Fruit fly (Drosophila melanogaster) whole organism, prepupa: ENCODE data around the gene Dhc93AB.

Experiments
- Blimp-1 ChIP-seq: fragments of 200-800 bp; sonication (Bioruptor generic); optimal IDR thresholded peaks from 3 replicates; lab custom pipeline; 2017; ENCODE audit warnings: missing biosample characterization, missing genetic modification characterization, mild to moderate bottlenecking, moderate library complexity, missing genetic modification reagents
- CG10631 ChIP-seq: fragments of 200-800 bp; sonication (Bioruptor generic); optimal IDR thresholded peaks from 2 replicates; lab custom pipeline; 2016; ENCODE audit warnings: missing biosample characterization, missing genetic modification characterization
- CG10669 ChIP-seq: fragments of 200-800 bp; sonication (Bioruptor generic); optimal IDR thresholded peaks from 3 replicates; lab custom pipeline; 2018; ENCODE audit warnings: missing biosample characterization, mild to moderate bottlenecking, missing genetic modification characterization, moderate library complexity
- CG11294 ChIP-seq: fragments of 200-800 bp; sonication (Bioruptor generic); IDR thresholded peaks from 2 replicates; pipeline ENCODE4 v1.3.6; 2022; ENCODE audit warnings: missing biosample characterization, missing genetic modification characterization
- CG11902 ChIP-seq: fragments of 200-800 bp; sonication (Bioruptor generic); optimal IDR thresholded peaks from 3 replicates; lab custom pipeline; 2016; ENCODE audit warnings: missing biosample characterization, missing genetic modification characterization
- CG15336 ChIP-seq: fragments of 200-800 bp; sonication (Bioruptor generic); IDR thresholded peaks from 2 replicates; pipeline ENCODE4 v1.3.6; 2022; ENCODE audit warnings: missing biosample characterization, missing genetic modification characterization
- CG1621 ChIP-seq: fragments of 200-800 bp; sonication (Bioruptor generic); optimal IDR thresholded peaks from 3 replicates; lab custom pipeline; 2018; ENCODE audit warnings: missing biosample characterization, mild to moderate bottlenecking, missing genetic modification characterization
- CG31627 ChIP-seq: fragments of 200-800 bp; sonication (Bioruptor generic); optimal IDR thresholded peaks from 3 replicates; lab custom pipeline; 2016; ENCODE audit warnings: missing biosample characterization, missing genetic modification characterization
- CG32006 ChIP-seq: fragments of 200-800 bp; sonication (Bioruptor generic); optimal IDR thresholded peaks from 3 replicates; lab custom pipeline; 2017; ENCODE audit warnings: missing biosample characterization, mild to moderate bottlenecking, missing genetic modification characterization
- CG34406 ChIP-seq: fragments of 200-800 bp; sonication (Bioruptor generic); optimal IDR thresholded peaks from 3 replicates; lab custom pipeline; 2016; ENCODE audit warnings: missing biosample characterization, missing genetic modification characterization
- CG3919 ChIP-seq: fragments of 200-800 bp; sonication (Bioruptor generic); optimal IDR thresholded peaks from 3 replicates; lab custom pipeline; 2016; ENCODE audit warnings: missing biosample characterization, missing genetic modification characterization
- CG6792 ChIP-seq: fragments of 200-800 bp; sonication (Bioruptor generic); optimal IDR thresholded peaks from 3 replicates; lab custom pipeline; 2016; ENCODE audit warnings: missing biosample characterization, missing genetic modification characterization
- CG6808 ChIP-seq: fragments of 200-800 bp; sonication (Bioruptor generic); optimal IDR thresholded peaks from 3 replicates; lab custom pipeline; 2017; ENCODE audit warnings: missing biosample characterization, missing genetic modification characterization, mild to moderate bottlenecking, moderate library complexity, missing genetic modification reagents
- CG6854 ChIP-seq: fragments of 200-800 bp; sonication (Bioruptor generic); optimal IDR thresholded peaks from 2 replicates; lab custom pipeline; 2017; ENCODE audit warnings: missing biosample characterization, mild to moderate bottlenecking, missing genetic modification characterization
- CG8632 ChIP-seq: fragments of 200-800 bp; sonication (Bioruptor generic); optimal IDR thresholded peaks from 3 replicates; lab custom pipeline; 2016; ENCODE audit warnings: missing biosample characterization, missing genetic modification characterization
- CG9139 ChIP-seq: fragments of 200-800 bp; sonication (Bioruptor generic); optimal IDR thresholded peaks from 3 replicates; lab custom pipeline; 2017; ENCODE audit warnings: missing biosample characterization, mild to moderate bottlenecking, missing genetic modification characterization
- Eip75B ChIP-seq: fragments of 200-800 bp; sonication (Bioruptor generic); optimal IDR thresholded peaks from 3 replicates; lab custom pipeline; 2016; ENCODE audit warnings: missing biosample characterization, missing genetic modification characterization
- Eip78C ChIP-seq: fragments of 200-800 bp; sonication (Bioruptor generic); peaks from one replicate; lab custom pipeline; 2016; ENCODE audit warnings: missing biosample characterization, missing genetic modification characterization
- Eip93F ChIP-seq: fragments of 200-800 bp; sonication (Bioruptor generic); optimal IDR thresholded peaks from 2 replicates; lab custom pipeline; 2016; ENCODE audit warnings: missing biosample characterization, mild to moderate bottlenecking, missing genetic modification characterization
- Ets21C ChIP-seq: fragments of 200-800 bp; sonication (Bioruptor generic); optimal IDR thresholded peaks from 3 replicates; lab custom pipeline; 2016; ENCODE audit warnings: missing biosample characterization, missing genetic modification characterization
- Ets96B ChIP-seq: fragments of 200-800 bp; optimal IDR thresholded peaks from 2 replicates; lab custom pipeline; 2019; ENCODE audit warnings: missing biosample characterization, mild to moderate bottlenecking, missing genetic modification characterization, moderate library complexity
- Gug ChIP-seq: fragments of 200-800 bp; sonication (Bioruptor generic); IDR thresholded peaks from 2 replicates; pipeline ENCODE4 v1.3.6; 2022; ENCODE audit warnings: missing biosample characterization, missing genetic modification characterization
- Hr38 ChIP-seq: sonication (Bioruptor generic); optimal IDR thresholded peaks from 2 replicates; lab custom pipeline; 2016; ENCODE audit warnings: missing biosample characterization, missing genetic modification characterization
- Hr39 ChIP-seq: fragments of 200-800 bp; sonication (Bioruptor generic); optimal IDR thresholded peaks from 2 replicates; lab custom pipeline; 2016; ENCODE audit warnings: missing biosample characterization, missing genetic modification characterization
- Lpt ChIP-seq: fragments of 200-800 bp; sonication (Bioruptor generic); optimal IDR thresholded peaks from 3 replicates; lab custom pipeline; 2016; ENCODE audit warnings: missing biosample characterization, missing genetic modification characterization
- Met ChIP-seq: fragments of 200-800 bp; sonication (Bioruptor generic); optimal IDR thresholded peaks from 3 replicates; lab custom pipeline; 2016; ENCODE audit warnings: missing biosample characterization, missing genetic modification characterization
- OdsH ChIP-seq: fragments of 200-800 bp; sonication (Bioruptor generic); optimal IDR thresholded peaks from 3 replicates; lab custom pipeline; 2016; ENCODE audit warnings: missing biosample characterization, missing genetic modification characterization
- Smox ChIP-seq: fragments of 200-800 bp; sonication (Bioruptor generic); optimal IDR thresholded peaks from 3 replicates; lab custom pipeline; 2016; ENCODE audit warnings: missing biosample characterization, missing genetic modification characterization
- Sox14 ChIP-seq: fragments of 200-800 bp; sonication (Bioruptor generic); optimal IDR thresholded peaks from 3 replicates; lab custom pipeline; 2016; ENCODE audit warnings: missing biosample characterization, missing genetic modification characterization
- Sox15 ChIP-seq: fragments of 200-800 bp; sonication (Bioruptor generic); optimal IDR thresholded peaks from 3 replicates; lab custom pipeline; 2016; ENCODE audit warnings: missing biosample characterization, missing genetic modification characterization
- achi ChIP-seq: fragments of 200-800 bp; sonication (Bioruptor generic); optimal IDR thresholded peaks from 3 replicates; lab custom pipeline; 2016; ENCODE audit warnings: missing biosample characterization, missing genetic modification characterization
- acj6 ChIP-seq: fragments of 200-800 bp; sonication (Bioruptor generic); optimal IDR thresholded peaks from 3 replicates; lab custom pipeline; 2016; ENCODE audit warnings: missing biosample characterization, missing genetic modification characterization
- dsx ChIP-seq: fragments of 200-800 bp; optimal IDR thresholded peaks from 3 replicates; lab custom pipeline; 2019; ENCODE audit warnings: missing biosample characterization, mild to moderate bottlenecking, missing genetic modification characterization, moderate library complexity; ENCODE audit not compliant: poor library complexity, severe bottlenecking
- eg ChIP-seq: fragments of 200-800 bp; sonication (Bioruptor generic); IDR thresholded peaks from 3 replicates; pipeline ENCODE4 v1.3.6; 2022; ENCODE audit warnings: missing biosample characterization, missing genetic modification characterization
- esn ChIP-seq: fragments of 200-800 bp; sonication (Bioruptor generic); optimal IDR thresholded peaks from 2 replicates; lab custom pipeline; 2016; ENCODE audit warnings: missing biosample characterization, mild to moderate bottlenecking, missing genetic modification characterization, moderate library complexity
- fd59A ChIP-seq: fragments of 200-800 bp; sonication (Bioruptor generic); optimal IDR thresholded peaks from 2 replicates; lab custom pipeline; 2017; ENCODE audit warnings: missing biosample characterization, mild to moderate bottlenecking, missing genetic modification characterization, missing genetic modification reagents
- fd85E ChIP-seq: fragments of 200-800 bp; sonication (Bioruptor generic); optimal IDR thresholded peaks from 3 replicates; lab custom pipeline; 2016; ENCODE audit warnings: missing biosample characterization, missing genetic modification characterization
- fkh ChIP-seq: fragments of 200-800 bp; sonication (Bioruptor generic); optimal IDR thresholded peaks from 3 replicates; lab custom pipeline; 2017; ENCODE audit warnings: missing biosample characterization, mild to moderate bottlenecking, missing genetic modification characterization, moderate library complexity
- net ChIP-seq: fragments of 200-800 bp; sonication (Bioruptor generic); optimal IDR thresholded peaks from 3 replicates; lab custom pipeline; 2016; ENCODE audit warnings: missing biosample characterization, missing genetic modification characterization
- pdm3 ChIP-seq: fragments of 200-800 bp; sonication (Bioruptor generic); optimal IDR thresholded peaks from 3 replicates; lab custom pipeline; 2016; ENCODE audit warnings: missing biosample characterization, missing genetic modification characterization
- spab ChIP-seq: fragments of 200-800 bp; sonication (Bioruptor generic); optimal IDR thresholded peaks from 2 replicates; lab custom pipeline; 2017; ENCODE audit warnings: missing biosample characterization, mild to moderate bottlenecking, missing genetic modification characterization, missing genetic modification reagents
- svp ChIP-seq: fragments of 200-800 bp; sonication (Bioruptor generic); peaks from one replicate; lab custom pipeline; 2016; ENCODE audit warnings: missing biosample characterization, missing genetic modification characterization
- topi ChIP-seq: fragments of 200-800 bp; sonication (Bioruptor generic); optimal IDR thresholded peaks from 3 replicates; lab custom pipeline; 2016; ENCODE audit warnings: missing biosample characterization, missing genetic modification characterization

The Dhc93AB gene

DNA sequence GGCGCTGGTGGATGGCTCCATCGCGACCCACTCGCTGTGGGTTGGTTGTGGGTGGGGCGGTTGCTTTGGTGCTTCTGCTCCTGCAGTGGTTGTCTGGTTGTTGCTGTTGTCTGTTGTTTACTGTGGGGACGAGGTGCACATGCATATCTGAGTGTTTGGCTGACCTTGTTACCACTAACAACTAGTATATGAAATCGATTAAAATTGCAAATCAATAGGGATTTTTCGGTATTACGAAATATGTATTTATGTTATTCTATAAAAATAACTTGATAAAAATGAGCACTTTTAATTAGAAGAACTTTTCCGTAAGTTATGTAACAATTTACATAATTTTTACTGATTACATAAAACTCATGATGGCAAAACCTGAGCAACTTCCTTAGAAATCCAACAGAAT is at the start of gene Dhc93AB:
TSS of gene Dhc93AB (minus strand) at position 101 of the 400 bp plus-strand sequence.
- no peak for TF ChIP-seq Eip78C (GFP tag; lab: Kevin White, UChicago)
- no peak for TF ChIP-seq fkh
- TF ChIP-seq CG11294 (GFP tag; lab: Robert Waterston, UW), result no peak
- no peak for TF ChIP-seq Ets21C (GFP tag; lab: Kevin White, UChicago)
- TF ChIP-seq Hr39, result no peak
- TF ChIP-seq CG8632, result no peak
- TF ChIP-seq net (GFP tag; lab: Kevin White, UChicago), result no peak
- no peak for TF ChIP-seq CG1621 (tag; lab: Kevin White, UChicago)

DNA sequence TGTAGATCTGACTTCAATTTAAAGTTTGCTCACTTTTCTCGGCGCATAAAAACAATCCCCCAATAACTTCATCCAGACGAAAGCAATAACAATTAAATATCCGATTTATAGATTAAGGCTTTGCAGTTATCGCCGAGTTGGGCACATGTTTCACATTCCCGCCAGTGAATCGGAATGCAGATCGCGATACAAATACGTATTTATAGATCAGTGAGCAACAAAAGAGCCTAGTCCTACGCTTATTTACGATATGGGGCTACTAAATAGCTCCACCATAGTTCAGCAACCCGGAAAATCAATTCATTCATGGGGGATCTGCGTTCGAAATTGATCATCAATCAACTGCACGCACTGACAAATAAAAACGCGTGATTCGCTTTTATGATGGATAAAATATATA is 49.7 kb upstream of the Dhc93AB start:
- TF ChIP-seq topi (GFP tag; lab: Kevin White, UChicago) (no peak), CG6808 (GFP tag; lab: Kevin White, UChicago) (no peak), eg (no peak), CG6792 (no peak), fd59A (GFP tag; lab: Kevin White, UChicago) (no peak), CG10631 (no peak), CG6854 (GFP tag; lab: Kevin White, UChicago) (no peak), CG10669 (no peak), CG32006 (GFP tag; lab: Kevin White, UChicago) (no peak), fd85E (GFP tag; lab: Kevin White, UChicago) (no peak), Sox14 (GFP tag; lab: Kevin White, UChicago) (no peak), CG11902 (no peak), Sox15 (no peak), Hr39 (no peak), Lpt (GFP tag; lab: Kevin White, UChicago) (no peak), Hr38 (GFP tag; lab: Kevin White, UChicago) (no peak)

- TF ChIP-seq CG32006 (GFP tag; lab: Kevin White, UChicago) (no peak), svp (GFP tag; lab: Kevin White, UChicago) (peak; percentile 62)
Measured at dm6 chr3R:21091500-21091899, 49.2 kb upstream of the Dhc93AB start.

- TF ChIP-seq svp (GFP tag; lab: Kevin White, UChicago) (peak; percentile 63), Eip78C (GFP tag; lab: Kevin White, UChicago) (peak; percentile 23), CG9139 (GFP tag; lab: Kevin White, UChicago) (no peak)
Measured at dm6 chr3R:21090230-21091021, 48.1 kb upstream of the Dhc93AB start.

DNA sequence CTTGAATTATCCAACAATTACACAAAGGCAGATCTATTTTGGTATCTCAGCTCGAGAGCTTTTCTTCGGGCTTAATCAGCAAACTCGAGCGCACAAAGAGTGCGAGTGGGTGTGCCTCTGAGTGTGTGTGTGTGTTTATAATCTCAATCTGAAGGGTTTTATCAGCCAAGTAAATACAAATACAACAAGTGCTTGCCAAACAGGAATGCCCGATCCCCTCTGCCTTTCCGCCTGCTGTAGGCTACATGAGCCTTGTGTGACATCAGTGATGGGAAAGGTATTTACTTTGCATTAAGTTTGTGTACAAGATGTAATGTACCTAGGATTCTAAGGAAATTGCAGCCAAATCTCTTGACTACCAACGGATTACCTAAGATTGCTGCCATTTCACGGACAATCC is 47.1 kb upstream of the Dhc93AB start:
- no peak for TF ChIP-seq CG1621 (tag; lab: Kevin White, UChicago)
- no peak for TF ChIP-seq net (GFP tag; lab: Kevin White, UChicago)
- no peak for TF ChIP-seq Ets96B
- TF ChIP-seq CG15336 (GFP tag; lab: Robert Waterston, UW), result no peak
- TF ChIP-seq achi, result no peak
- TF ChIP-seq spab (GFP tag; lab: Kevin White, UChicago), result peak; percentile 24
- no peak for TF ChIP-seq Met (GFP tag; lab: Kevin White, UChicago)
- no peak for TF ChIP-seq Eip93F (GFP tag; lab: Kevin White, UChicago)
- no peak for TF ChIP-seq Smox (GFP tag; lab: Kevin White, UChicago)
- TF ChIP-seq dsx (GFP tag; lab: Kevin White, UChicago), result no peak
- no peak for TF ChIP-seq Ets21C (GFP tag; lab: Kevin White, UChicago)
- TF ChIP-seq esn (GFP tag; lab: Kevin White, UChicago), result peak; percentile 48
- TF ChIP-seq acj6 (GFP tag; lab: Kevin White, UChicago), result no peak
- peak; percentile 24 for TF ChIP-seq Blimp-1 (GFP tag; lab: Kevin White, UChicago)
- peak; percentile 13 for TF ChIP-seq Sox14 (GFP tag; lab: Kevin White, UChicago)
- no peak for TF ChIP-seq Gug (GFP tag; lab: Robert Waterston, UW)
- TF ChIP-seq pdm3 (GFP tag; lab: Kevin White, UChicago), result no peak
- TF ChIP-seq OdsH (GFP tag; lab: Kevin White, UChicago), result no peak
- TF ChIP-seq CG6854 (GFP tag; lab: Kevin White, UChicago), result peak; percentile 56
- TF ChIP-seq Eip75B (GFP tag; lab: Kevin White, UChicago), result peak; percentile 13
- TF ChIP-seq CG34406 (GFP tag; lab: Kevin White, UChicago), result peak; percentile 42
- peak; percentile 22 for TF ChIP-seq svp (GFP tag; lab: Kevin White, UChicago)
- no peak for TF ChIP-seq CG9139 (GFP tag; lab: Kevin White, UChicago)
- no peak for TF ChIP-seq fd85E (GFP tag; lab: Kevin White, UChicago)
- TF ChIP-seq CG3919 (GFP tag; lab: Kevin White, UChicago), result no peak
- TF ChIP-seq CG31627 (GFP tag; lab: Kevin White, UChicago), result no peak
- TF ChIP-seq eg, result peak; percentile 41; the same call in 2 of the 3 replicates
- peak; percentile 43 for TF ChIP-seq CG6792
